Worm (Caenorhabditis elegans) whole organism, young adult: ENCODE results near the gene eat-3.

ENCODE experiments used
- B0261.1 ChIP-seq: sonication (generic microtip); optimal IDR thresholded peaks from 2 replicates; lab custom pipeline; 2016; ENCODE audit warnings: mild to moderate bottlenecking, missing genetic modification characterization, moderate library complexity, missing compliant biosample characterization
- F57C9.4 ChIP-seq: sonication (generic microtip); optimal IDR thresholded peaks from 2 replicates; lab custom pipeline; 2017; ENCODE audit warnings: mild to moderate bottlenecking, missing genetic modification characterization, missing compliant biosample characterization
- ama-1 ChIP-seq, 3 experiments: fragments of 150-350 bp in 1 of 3; sonication (generic microtip) in 2 of 3; optimal IDR thresholded peaks; 2 replicates each; lab custom pipeline; 2014 to 2018; ENCODE audit warnings: missing biosample characterization in 2 of 3, missing genetic modification characterization in 2 of 3, missing genetic modification reagents in 2 of 3
- chd-7 ChIP-seq: sonication (generic microtip); optimal IDR thresholded peaks from 2 replicates; lab custom pipeline; 2016; ENCODE audit warnings: mild to moderate bottlenecking, missing genetic modification characterization, moderate library complexity, missing compliant biosample characterization
- egrh-3 ChIP-seq: fragments of 200-800 bp; sonication (Bioruptor generic); IDR thresholded peaks from 2 replicates; pipeline ENCODE4 v1.3.6; 2022; ENCODE audit warnings: missing genetic modification reagents, missing genetic modification characterization, missing compliant biosample characterization
- ekl-4 ChIP-seq: fragments of 200-800 bp; sonication (Bioruptor generic); IDR thresholded peaks from 2 replicates; pipeline ENCODE4 v1.3.6; 2022; ENCODE audit warnings: missing genetic modification reagents, missing genetic modification characterization, missing compliant biosample characterization
- him-1 ChIP-seq: sonication (generic microtip); optimal IDR thresholded peaks from 2 replicates; lab custom pipeline; 2016; ENCODE audit warnings: missing genotype, missing genetic modification reagents, missing genetic modification characterization, missing compliant biosample characterization
- let-526 ChIP-seq: fragments of 200-800 bp; sonication (Bioruptor generic); IDR thresholded peaks from 2 replicates; pipeline ENCODE4 v1.3.6; 2022; ENCODE audit warnings: missing genetic modification reagents, missing genetic modification characterization, missing compliant biosample characterization
- tbp1 ChIP-seq: fragments of 200-800 bp; sonication (Bioruptor generic); optimal IDR thresholded peaks from 2 replicates; lab custom pipeline; 2018; ENCODE audit warnings: mild to moderate bottlenecking, missing genetic modification characterization, missing compliant biosample characterization

- TF ChIP-seq B0261.1, result no peak
- no peak for TF ChIP-seq F57C9.4 (tag; lab: Kevin White, UChicago)
- TF ChIP-seq him-1 (tag; lab: Kevin White, UChicago), result no peak
- no peak for TF ChIP-seq egrh-3 (GFP tag; lab: Robert Waterston, UW)
- TF ChIP-seq let-526, result no peak
- no peak for TF ChIP-seq chd-7 (tag; lab: Kevin White, UChicago)
- no peak for TF ChIP-seq tbp1
- no peak for TF ChIP-seq ama-1 (optimal IDR thresholded peaks at IDR 0.05; lab: Kevin White, UChicago)
- no peak for TF ChIP-seq ama-1 (GFP tag; optimal IDR thresholded peaks at IDR 0.05; lab: Kevin White, UChicago)
- TF ChIP-seq ekl-4 (GFP tag; lab: Robert Waterston, UW), result no peak
Observed at ce11 chrII:9310794-9311193, 13.9 kb upstream of the eat-3 start.
